Fruit fly (Drosophila melanogaster) whole organism, embryonic: ENCODE data around the gene Rdl.

Experiments
- Abd-B ChIP-seq: fragments of 200-800 bp; sonication (Bioruptor generic); optimal IDR thresholded peaks from 2 replicates; lab custom pipeline; 2018; ENCODE audit warnings: missing biosample characterization, mild to moderate bottlenecking, missing genetic modification characterization, moderate library complexity
- Awh ChIP-seq: fragments of 200-800 bp; sonication (Bioruptor generic); IDR thresholded peaks from 2 replicates; pipeline ENCODE4, ENCODE4 v1.3.6; 2022; ENCODE audit warnings: missing biosample characterization, missing genetic modification characterization
- BEAF-32 ChIP-seq: fragments of 200-800 bp; sonication (Bioruptor generic); optimal IDR thresholded peaks from 3 replicates; lab custom pipeline; 2017; ENCODE audit warnings: missing biosample characterization, missing genetic modification characterization, mild to moderate bottlenecking, moderate library complexity, missing genetic modification reagents
- CG10147 ChIP-seq: fragments of 200-800 bp; sonication (Bioruptor generic); optimal IDR thresholded peaks from 2 replicates; lab custom pipeline; 2019; ENCODE audit warnings: missing biosample characterization, mild to moderate bottlenecking, missing genetic modification characterization, moderate library complexity
- CG10979 ChIP-seq: fragments of 200-800 bp; sonication (Bioruptor generic); optimal IDR thresholded peaks from 2 replicates; lab custom pipeline; 2018; ENCODE audit warnings: missing biosample characterization, mild to moderate bottlenecking, missing genetic modification characterization, moderate library complexity
- CG11695 ChIP-seq: fragments of 200-800 bp; sonication (Bioruptor generic); IDR thresholded peaks from 3 replicates; pipeline ENCODE4 v1.3.6; 2022; ENCODE audit warnings: missing biosample characterization, missing genetic modification characterization
- CG11723 ChIP-seq: fragments of 200-800 bp; sonication (Bioruptor generic); optimal IDR thresholded peaks from 2 replicates; lab custom pipeline; 2017; ENCODE audit warnings: missing biosample characterization, mild to moderate bottlenecking, missing genetic modification characterization
- CG12391 ChIP-seq: fragments of 200-800 bp; sonication (Bioruptor generic); optimal IDR thresholded peaks from 3 replicates; lab custom pipeline; 2018; ENCODE audit warnings: missing biosample characterization, mild to moderate bottlenecking, missing genetic modification characterization, moderate library complexity
- CG14860 ChIP-seq: fragments of 200-800 bp; sonication (Bioruptor generic); IDR thresholded peaks from 3 replicates; pipeline ENCODE4 v1.3.6; 2022; ENCODE audit warnings: missing biosample characterization, missing genetic modification characterization; ENCODE audit not compliant: partially characterized antibody
- CG1529 ChIP-seq: fragments of 200-800 bp; sonication (Bioruptor generic); optimal IDR thresholded peaks from 3 replicates; lab custom pipeline; 2018; ENCODE audit warnings: missing biosample characterization, missing genetic modification characterization
- CG16813 ChIP-seq: fragments of 200-800 bp; sonication (Bioruptor generic); IDR thresholded peaks from 3 replicates; pipeline ENCODE4 v1.3.6; 2022; ENCODE audit warnings: missing biosample characterization, missing genetic modification characterization; ENCODE audit not compliant: partially characterized antibody
- CG2116 ChIP-seq: fragments of 200-800 bp; sonication (Bioruptor generic); optimal IDR thresholded peaks from 3 replicates; lab custom pipeline; 2018; ENCODE audit warnings: missing biosample characterization, mild to moderate bottlenecking, missing genetic modification characterization
- CG2678 ChIP-seq: fragments of 200-800 bp; sonication (Bioruptor generic); optimal IDR thresholded peaks from 3 replicates; lab custom pipeline; 2019; ENCODE audit warnings: missing biosample characterization, mild to moderate bottlenecking, missing genetic modification characterization, moderate library complexity
- CG31441 ChIP-seq: fragments of 200-800 bp; sonication (Bioruptor generic); IDR thresholded peaks from 2 replicates; pipeline ENCODE4 v1.3.6; 2022; ENCODE audit warnings: missing biosample characterization, missing genetic modification characterization
- CG3995 ChIP-seq: fragments of 200-800 bp; sonication (Bioruptor generic); optimal IDR thresholded peaks from 3 replicates; lab custom pipeline; 2016; ENCODE audit warnings: missing biosample characterization, missing genetic modification characterization
- CG4730 ChIP-seq: fragments of 200-800 bp; sonication (Bioruptor generic); IDR thresholded peaks from 2 replicates; pipeline ENCODE4 v1.3.6; 2022; ENCODE audit warnings: missing biosample characterization, missing genetic modification characterization
- CG6765 ChIP-seq: fragments of 200-800 bp; sonication (Bioruptor generic); optimal IDR thresholded peaks from 3 replicates; lab custom pipeline; 2017; ENCODE audit warnings: missing biosample characterization, mild to moderate bottlenecking, missing genetic modification characterization
- CG6791 ChIP-seq: fragments of 200-800 bp; sonication (Bioruptor generic); IDR thresholded peaks from 3 replicates; pipeline ENCODE4 v1.3.6; 2022; ENCODE audit warnings: missing biosample characterization, missing genetic modification characterization; ENCODE audit not compliant: partially characterized antibody
- CG6813 ChIP-seq: fragments of 200-800 bp; sonication (Bioruptor generic); optimal IDR thresholded peaks from 2 replicates; lab custom pipeline; 2017; ENCODE audit warnings: missing biosample characterization, missing genetic modification characterization, mild to moderate bottlenecking, moderate library complexity, missing genetic modification reagents
- CG7786 ChIP-seq: fragments of 200-800 bp; sonication (Bioruptor generic); optimal IDR thresholded peaks from 2 replicates; lab custom pipeline; 2016; ENCODE audit warnings: missing biosample characterization, missing genetic modification characterization
- CG9215 ChIP-seq: fragments of 200-800 bp; sonication (Bioruptor generic); IDR thresholded peaks from 2 replicates; pipeline ENCODE4 v1.3.6; 2022; ENCODE audit warnings: missing biosample characterization, missing genetic modification characterization
- CG9437 ChIP-seq: fragments of 200-800 bp; sonication (Bioruptor generic); optimal IDR thresholded peaks from 2 replicates; lab custom pipeline; 2018; ENCODE audit warnings: missing biosample characterization, mild to moderate bottlenecking, missing genetic modification characterization
- D ChIP-seq, 2 experiments: fragments of 200-800 bp in 1 of 2; fragments of >200 bp in 1 of 2; sonication (Bioruptor generic) in 1 of 2; optimal IDR thresholded peaks; 2 replicates in 1 of 2; 3 replicates in 1 of 2; lab custom pipeline; 2017; ENCODE audit warnings: mild to moderate bottlenecking in 1 of 2, missing biosample characterization in 1 of 2, missing genetic modification characterization in 1 of 2, missing genetic modification reagents in 1 of 2
- Dek ChIP-seq: fragments of 200-800 bp; sonication (Bioruptor generic); optimal IDR thresholded peaks from 3 replicates; lab custom pipeline; 2019; ENCODE audit warnings: missing biosample characterization, mild to moderate bottlenecking, missing genetic modification characterization, moderate library complexity
- Doc3 ChIP-seq: fragments of 200-800 bp; sonication (Bioruptor generic); IDR thresholded peaks from 3 replicates; pipeline ENCODE4 v1.3.6; 2022; ENCODE audit warnings: missing biosample characterization, missing genetic modification characterization; ENCODE audit not compliant: partially characterized antibody
- E2f1 ChIP-seq: fragments of 200-800 bp; sonication (Bioruptor generic); IDR thresholded peaks from 2 replicates; pipeline ENCODE4 v1.3.6; 2022; ENCODE audit warnings: missing biosample characterization, missing genetic modification characterization
- Hey ChIP-seq: fragments of 200-800 bp; sonication (Bioruptor generic); optimal IDR thresholded peaks from 3 replicates; lab custom pipeline; 2018; ENCODE audit warnings: missing biosample characterization, mild to moderate bottlenecking, missing genetic modification characterization
- Lhr ChIP-seq: fragments of 200-800 bp; sonication (Bioruptor generic); optimal IDR thresholded peaks from 3 replicates; lab custom pipeline; 2017; ENCODE audit warnings: mild to moderate bottlenecking, missing biosample characterization, missing genetic modification reagents, missing genetic modification characterization
- MBD-R2 ChIP-seq: fragments of 200-800 bp; sonication (Bioruptor generic); IDR thresholded peaks from 2 replicates; pipeline ENCODE4 v1.3.6; 2022; ENCODE audit warnings: missing biosample characterization, missing genetic modification characterization
- Med ChIP-seq: fragments of 200-800 bp; sonication (Bioruptor generic); peaks from one replicate; lab custom pipeline; 2016; ENCODE audit warnings: missing biosample characterization, missing genetic modification characterization, mild to moderate bottlenecking, inconsistent platforms, moderate library complexity
- Scr ChIP-seq: fragments of 200-800 bp; sonication (Bioruptor generic); IDR thresholded peaks from 2 replicates; pipeline ENCODE4 v1.3.6; 2022; ENCODE audit warnings: missing biosample characterization, missing genetic modification characterization; ENCODE audit not compliant: partially characterized antibody
- ac ChIP-seq: fragments of 200-800 bp; sonication (Bioruptor generic); optimal IDR thresholded peaks from 3 replicates; lab custom pipeline; 2017; ENCODE audit warnings: missing biosample characterization, mild to moderate bottlenecking, missing genetic modification characterization
- bbx ChIP-seq: fragments of 200-800 bp; sonication (Bioruptor generic); IDR thresholded peaks from 2 replicates; pipeline ENCODE4 v1.3.6; 2022; ENCODE audit warnings: missing biosample characterization, missing genetic modification characterization; ENCODE audit not compliant: partially characterized antibody
- bowl ChIP-seq: fragments of 200-800 bp; sonication (Bioruptor generic); IDR thresholded peaks from 2 replicates; pipeline ENCODE4 v1.3.6; 2022; ENCODE audit warnings: missing biosample characterization, missing genetic modification characterization
- br ChIP-seq: fragments of >200 bp; optimal IDR thresholded peaks from 2 replicates; lab custom pipeline; 2017
- chinmo ChIP-seq: fragments of 200-800 bp; sonication (Bioruptor generic); IDR thresholded peaks from 4 replicates; pipeline ENCODE4 v1.3.6; 2022; ENCODE audit warnings: missing biosample characterization, missing genetic modification characterization; ENCODE audit not compliant: partially characterized antibody
- dimm ChIP-seq: fragments of 200-800 bp; sonication (Bioruptor generic); IDR thresholded peaks from 2 replicates; pipeline ENCODE4 v1.3.6; 2022; ENCODE audit warnings: missing biosample characterization, missing genetic modification characterization
- fu2 ChIP-seq: fragments of 200-800 bp; sonication (Bioruptor generic); optimal IDR thresholded peaks from 2 replicates; lab custom pipeline; 2016; ENCODE audit warnings: missing biosample characterization, missing genetic modification characterization
- gcm2 ChIP-seq: fragments of 200-800 bp; sonication (Bioruptor generic); optimal IDR thresholded peaks from 2 replicates; lab custom pipeline; 2016; ENCODE audit warnings: missing biosample characterization, missing genetic modification characterization
- pb ChIP-seq: fragments of 200-800 bp; sonication (Bioruptor generic); optimal IDR thresholded peaks from 3 replicates; lab custom pipeline; 2016; ENCODE audit warnings: missing biosample characterization, missing genetic modification characterization
- phol ChIP-seq: fragments of 200-800 bp; sonication (Bioruptor generic); optimal IDR thresholded peaks from 3 replicates; lab custom pipeline; 2018; ENCODE audit warnings: missing biosample characterization, mild to moderate bottlenecking, missing genetic modification characterization, moderate library complexity
- trem ChIP-seq: fragments of 200-800 bp; optimal IDR thresholded peaks from 3 replicates; lab custom pipeline; 2019; ENCODE audit warnings: missing biosample characterization, mild to moderate bottlenecking, missing genetic modification characterization, moderate library complexity
- zen ChIP-seq: fragments of 200-800 bp; sonication (Bioruptor generic); optimal IDR thresholded peaks from 3 replicates; lab custom pipeline; 2018; ENCODE audit warnings: missing biosample characterization, mild to moderate bottlenecking, missing genetic modification characterization, moderate library complexity

The Rdl gene

dm6 chr3L:9128700-9129582 is 53.0 kb downstream of the Rdl start (continued):
- TF ChIP-seq CG31441 (peak; percentile 84), zen (peak; percentile 39), br (lab: Kevin White, UChicago) (no peak), CG11723 (GFP tag; lab: Kevin White, UChicago) (peak; percentile 69), Abd-B (GFP tag; lab: Kevin White, UChicago) (no peak), bbx (peak; percentile 19; the same call in 1 of the 2 replicates), CG10979 (tag; lab: Kevin White, UChicago) (peak; percentile 84), phol (tag; lab: Kevin White, UChicago) (peak; percentile 83), CG2116 (GFP tag; lab: Kevin White, UChicago) (peak; percentile 38), CG3995 (GFP tag; lab: Kevin White, UChicago) (no peak), CG7786 (GFP tag; lab: Kevin White, UChicago) (no peak), fu2 (GFP tag; lab: Kevin White, UChicago) (no peak), chinmo (GFP tag; lab: Robert Waterston, UW) (peak; percentile 95), E2f1 (peak; percentile 23; the same call in 1 of the 2 replicates), Hey (tag; lab: Kevin White, UChicago) (no peak), pb (GFP tag; lab: Kevin White, UChicago) (no peak), CG10147 (GFP tag; lab: Kevin White, UChicago) (peak; percentile 30), Dek (peak; percentile 19), Doc3 (GFP tag; lab: Robert Waterston, UW) (no peak), ac (GFP tag; lab: Kevin White, UChicago) (no peak), Awh (GFP tag; lab: Robert Waterston, UW) (no peak), CG16813 (GFP tag; lab: Robert Waterston, UW) (no peak), CG6765 (GFP tag; lab: Kevin White, UChicago) (no peak), Lhr (peak; percentile 34), bowl (GFP tag; lab: Robert Waterston, UW) (no peak), BEAF-32 (GFP tag; lab: Kevin White, UChicago) (no peak), MBD-R2 (GFP tag; lab: Robert Waterston, UW) (no peak), CG6791 (GFP tag; lab: Robert Waterston, UW) (no peak), D (optimal IDR thresholded peaks at IDR 0.05; lab: Kevin White, UChicago) (no peak), D (GFP tag; optimal IDR thresholded peaks at IDR 0.05; lab: Kevin White, UChicago) (peak; percentile 75), Scr (GFP tag; lab: Robert Waterston, UW) (no peak), CG6813 (GFP tag; lab: Kevin White, UChicago) (peak; percentile 27), CG4730 (GFP tag; lab: Robert Waterston, UW) (no peak), dimm (GFP tag; lab: Robert Waterston, UW) (no peak), gcm2 (GFP tag; lab: Kevin White, UChicago) (no peak), CG11695 (GFP tag; lab: Robert Waterston, UW) (no peak), trem (tag; lab: Kevin White, UChicago) (peak; percentile 55), CG9437 (no peak), CG14860 (no peak), CG2678 (tag; lab: Kevin White, UChicago) (peak; percentile 73), CG12391 (tag; lab: Kevin White, UChicago) (peak; percentile 80), CG9215 (GFP tag; lab: Robert Waterston, UW) (no peak), CG1529 (GFP tag; lab: Kevin White, UChicago) (peak; percentile 73), Med (GFP tag; lab: Kevin White, UChicago) (peak; percentile 59)
